Fruit fly (Drosophila melanogaster): ENCODE measurements around the gene Rb97D.

Rb97D gene

DNA sequence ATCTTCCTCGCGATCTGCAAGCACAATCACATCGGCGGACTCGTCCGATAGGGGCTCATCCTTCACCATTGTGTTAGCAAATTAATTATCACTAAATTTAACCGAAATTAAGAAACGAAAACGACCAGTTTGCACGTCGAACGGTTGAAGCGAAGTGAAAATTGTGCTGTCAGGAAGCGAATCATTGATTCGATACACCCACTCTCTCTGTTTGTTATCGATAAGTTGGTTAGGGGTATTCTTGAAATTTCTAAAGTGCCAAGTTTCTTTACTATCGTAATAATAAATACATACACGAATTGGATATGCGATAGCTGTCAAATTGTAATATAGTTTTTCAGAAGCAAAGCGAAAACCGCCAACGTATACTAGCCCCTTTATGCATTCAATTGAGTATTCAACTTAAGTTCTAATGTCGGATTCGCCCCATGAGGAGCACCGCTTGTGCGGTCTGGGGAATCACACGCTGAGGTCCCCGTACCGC, at the start of gene Rb97D (continued):
- peak; percentile 78 for TF ChIP-seq caup (GFP tag; optimal IDR thresholded peaks at IDR 0.05; ENCODE audit: severe bottlenecking)
- peak; percentile 61 for TF ChIP-seq CG10543 (GFP tag; optimal IDR thresholded peaks at IDR 0.05)
- peak; percentile 74 to 77 for TF ChIP-seq dpn (GFP tag; optimal IDR thresholded peaks at IDR 0.05)
- TF ChIP-seq CG4282 (GFP tag; optimal IDR thresholded peaks at IDR 0.05) = peak; percentile 55
- 0 out of 2 replicates have a peak, but pooled peaks have one; percentile 36 for TF ChIP-seq wdn (GFP tag; IDR thresholded peaks at IDR 0.05)
- TF ChIP-seq CG17912 (GFP tag; optimal IDR thresholded peaks at IDR 0.05) = no peak
- TF ChIP-seq ttk (GFP tag; IDR thresholded peaks at IDR 0.05) = peak; percentile 52
- TF ChIP-seq CG4360 (GFP tag; IDR thresholded peaks at IDR 0.05) = no peak; the same call in 1 of the 2 replicates
- peak; percentile 65 for TF ChIP-seq CG30020 (tag; optimal IDR thresholded peaks at IDR 0.05)
- peak; percentile 74 for TF ChIP-seq CG3847 (GFP tag; IDR thresholded peaks at IDR 0.05)
- TF ChIP-seq Hmx (GFP tag; optimal IDR thresholded peaks at IDR 0.05) = peak; percentile 60
- peak; percentile 44 for TF ChIP-seq CG18764 (GFP tag; optimal IDR thresholded peaks at IDR 0.05)
- TF ChIP-seq Mad (GFP tag; optimal IDR thresholded peaks at IDR 0.05) = peak; percentile 56
- peak; percentile 17 for TF ChIP-seq CG9797 (GFP tag; optimal IDR thresholded peaks at IDR 0.05)
- TF ChIP-seq CG2199 (GFP tag; IDR thresholded peaks at IDR 0.05) = 0 out of 3 replicates have a peak, but pooled peaks have one; percentile 37
- peak; percentile 75 for TF ChIP-seq HLH54F (GFP tag; optimal IDR thresholded peaks at IDR 0.05)
- TF ChIP-seq CG6272 (GFP tag; IDR thresholded peaks at IDR 0.05) = peak; percentile 70
- TF ChIP-seq Drgx (GFP tag; IDR thresholded peaks at IDR 0.05) = peak; percentile 65
- TF ChIP-seq h (optimal IDR thresholded peaks at IDR 0.05) = no peak
- peak; percentile 20 for TF ChIP-seq scrt (GFP tag; optimal IDR thresholded peaks at IDR 0.05)
- peak; percentile 16; the same call in 1 of the 2 replicates for TF ChIP-seq crol (GFP tag; IDR thresholded peaks at IDR 0.05)
- TF ChIP-seq bab2 (GFP tag; optimal IDR thresholded peaks at IDR 0.05) = peak; percentile 70
- TF ChIP-seq CG11696 (GFP tag; IDR thresholded peaks at IDR 0.05) = no peak
- peak; percentile 55 for TF ChIP-seq pb (GFP tag; optimal IDR thresholded peaks at IDR 0.05)
- TF ChIP-seq z (GFP tag; IDR thresholded peaks at IDR 0.05) = no peak
- TF ChIP-seq tll (GFP tag; optimal IDR thresholded peaks at IDR 0.05) = no peak
- TF ChIP-seq Oli (tag; optimal IDR thresholded peaks at IDR 0.05) = peak; percentile 42
- peak; percentile 81 for TF ChIP-seq CG13424 (tag; optimal IDR thresholded peaks at IDR 0.05)
- peak; percentile 59; the same call in 2 of the 3 replicates for TF ChIP-seq CG6175 (GFP tag; IDR thresholded peaks at IDR 0.05)
- peak; percentile 52 for TF ChIP-seq CG9609 (GFP tag; optimal IDR thresholded peaks at IDR 0.05)
- TF ChIP-seq CG4328 (GFP tag; optimal IDR thresholded peaks at IDR 0.05) = peak; percentile 39
- TF ChIP-seq Fer2 (tag; optimal IDR thresholded peaks at IDR 0.05) = peak; percentile 69
- peak; percentile 78 for TF ChIP-seq onecut (GFP tag; IDR thresholded peaks at IDR 0.05)
- no peak for TF ChIP-seq Vsx1 (GFP tag; optimal IDR thresholded peaks at IDR 0.05)
- no peak for TF ChIP-seq gt (GFP tag; IDR thresholded peaks at IDR 0.05)
- no peak for TF ChIP-seq CG6854 (GFP tag; optimal IDR thresholded peaks at IDR 0.05)
- peak; percentile 32; the same call in 1 of the 2 replicates for TF ChIP-seq seq (GFP tag; IDR thresholded peaks at IDR 0.05)
- TF ChIP-seq CG12299 (tag; optimal IDR thresholded peaks at IDR 0.05) = peak; percentile 53
- peak; percentile 62 for TF ChIP-seq Chrac-16 (GFP tag; optimal IDR thresholded peaks at IDR 0.05)
- TF ChIP-seq Sry-β (GFP tag; optimal IDR thresholded peaks at IDR 0.05) = peak; percentile 7
- TF ChIP-seq dm (GFP tag; optimal IDR thresholded peaks at IDR 0.05) = peak; percentile 38
- peak; percentile 72; the same call in 1 of the 2 replicates for TF ChIP-seq ato (GFP tag; IDR thresholded peaks at IDR 0.05; ENCODE audit: partially characterized antibody)
- no peak for TF ChIP-seq lov (optimal IDR thresholded peaks at IDR 0.05)
- TF ChIP-seq lov (GFP tag; IDR thresholded peaks at IDR 0.05) = no peak
- peak; percentile 37 for TF ChIP-seq fd96Cb (tag; optimal IDR thresholded peaks at IDR 0.05)
- TF ChIP-seq CG14710 (tag; optimal IDR thresholded peaks at IDR 0.05) = peak; percentile 67
- peak; percentile 45 for TF ChIP-seq nerfin-1 (tag; optimal IDR thresholded peaks at IDR 0.05)
- TF ChIP-seq eve (GFP tag; optimal IDR thresholded peaks at IDR 0.05) = no peak
- TF ChIP-seq MBD-R2 (GFP tag; IDR thresholded peaks at IDR 0.05) = peak; percentile 74
- peak; percentile 12 for TF ChIP-seq trh (GFP tag; optimal IDR thresholded peaks at IDR 0.05)
- 0 out of 2 replicates have a peak, but pooled peaks have one; percentile 2 for TF ChIP-seq dati (GFP tag; IDR thresholded peaks at IDR 0.05)
